Fruit fly (Drosophila melanogaster) whole organism, embryonic: ENCODE data around the gene betaTub65B.

Experiments used
- Atf-2 ChIP-seq: fragments of 200-800 bp; sonication (Bioruptor generic); optimal IDR thresholded peaks from 2 replicates; lab custom pipeline; 2016; ENCODE audit warnings: missing biosample characterization, missing genetic modification characterization
- BEAF-32 ChIP-seq: fragments of 200-800 bp; sonication (Bioruptor generic); optimal IDR thresholded peaks from 3 replicates; lab custom pipeline; 2017; ENCODE audit warnings: missing biosample characterization, missing genetic modification characterization, mild to moderate bottlenecking, moderate library complexity, missing genetic modification reagents
- CG10267 ChIP-seq: fragments of 200-800 bp; sonication (Bioruptor generic); optimal IDR thresholded peaks from 2 replicates; lab custom pipeline; 2018; ENCODE audit warnings: missing biosample characterization, mild to moderate bottlenecking, missing genetic modification characterization, moderate library complexity
- CG10959 ChIP-seq: fragments of 200-800 bp; sonication (Bioruptor generic); IDR thresholded peaks from 2 replicates; pipeline ENCODE4 v1.3.6; 2022; ENCODE audit warnings: missing biosample characterization, missing genetic modification characterization
- CG11695 ChIP-seq: fragments of 200-800 bp; sonication (Bioruptor generic); IDR thresholded peaks from 3 replicates; pipeline ENCODE4 v1.3.6; 2022; ENCODE audit warnings: missing biosample characterization, missing genetic modification characterization
- CG14441 ChIP-seq: fragments of 200-800 bp; sonication (Bioruptor generic); IDR thresholded peaks from 2 replicates; pipeline ENCODE4 v1.3.6; 2022; ENCODE audit warnings: missing biosample characterization, missing genetic modification characterization
- CG14710 ChIP-seq: fragments of 200-800 bp; sonication (Bioruptor generic); optimal IDR thresholded peaks from 3 replicates; lab custom pipeline; 2019; ENCODE audit warnings: missing biosample characterization, mild to moderate bottlenecking, missing genetic modification characterization, moderate library complexity
- CG15073 ChIP-seq: fragments of 200-800 bp; sonication (Bioruptor generic); optimal IDR thresholded peaks from 2 replicates; lab custom pipeline; 2016; ENCODE audit warnings: missing biosample characterization, missing genetic modification characterization
- CG17829 ChIP-seq: fragments of 200-800 bp; optimal IDR thresholded peaks from 2 replicates; lab custom pipeline; 2019; ENCODE audit warnings: missing biosample characterization, mild to moderate bottlenecking, missing genetic modification characterization, moderate library complexity
- CG1792 ChIP-seq: fragments of 200-800 bp; sonication (Bioruptor generic); optimal IDR thresholded peaks from 2 replicates; lab custom pipeline; 2016; ENCODE audit warnings: missing biosample characterization, missing genetic modification characterization
- CG18262 ChIP-seq: fragments of 200-800 bp; optimal IDR thresholded peaks from 3 replicates; lab custom pipeline; 2019; ENCODE audit warnings: missing biosample characterization, mild to moderate bottlenecking, missing genetic modification characterization, moderate library complexity
- CG18599 ChIP-seq: fragments of 200-800 bp; sonication (Bioruptor generic); optimal IDR thresholded peaks from 3 replicates; lab custom pipeline; 2017; ENCODE audit warnings: missing biosample characterization, missing genetic modification characterization, mild to moderate bottlenecking, moderate library complexity, missing genetic modification reagents
- CG2202 ChIP-seq: fragments of 200-800 bp; sonication (Bioruptor generic); optimal IDR thresholded peaks from 2 replicates; lab custom pipeline; 2018; ENCODE audit warnings: missing biosample characterization, mild to moderate bottlenecking, missing genetic modification characterization
- CG30403 ChIP-seq: fragments of 200-800 bp; sonication (Bioruptor generic); optimal IDR thresholded peaks from 3 replicates; lab custom pipeline; 2016; ENCODE audit warnings: missing biosample characterization, missing genetic modification characterization
- CG31365 ChIP-seq: fragments of 200-800 bp; sonication (Bioruptor generic); optimal IDR thresholded peaks from 2 replicates; lab custom pipeline; 2018; ENCODE audit warnings: missing biosample characterization, mild to moderate bottlenecking, missing genetic modification characterization
- CG43689 ChIP-seq: fragments of 200-800 bp; sonication (Bioruptor generic); IDR thresholded peaks from 2 replicates; pipeline ENCODE4 v1.3.6; 2022; ENCODE audit warnings: missing biosample characterization, missing genetic modification characterization
- CG4617 ChIP-seq: fragments of 200-800 bp; sonication (Bioruptor generic); optimal IDR thresholded peaks from 3 replicates; lab custom pipeline; 2016; ENCODE audit warnings: missing biosample characterization, missing genetic modification characterization, borderline replicate concordance
- CG6272 ChIP-seq: fragments of 200-800 bp; sonication (Bioruptor generic); IDR thresholded peaks from 2 replicates; pipeline ENCODE4 v1.3.6; 2022; ENCODE audit warnings: missing biosample characterization, missing genetic modification characterization
- CG6683 ChIP-seq: fragments of 200-800 bp; sonication (Bioruptor generic); optimal IDR thresholded peaks from 2 replicates; lab custom pipeline; 2017; ENCODE audit warnings: missing biosample characterization, mild to moderate bottlenecking, missing genetic modification characterization, missing genetic modification reagents
- CG7271 ChIP-seq: fragments of 200-800 bp; sonication (Bioruptor generic); optimal IDR thresholded peaks from 2 replicates; lab custom pipeline; 2018; ENCODE audit warnings: missing biosample characterization, mild to moderate bottlenecking, missing genetic modification characterization, moderate library complexity
- Dek ChIP-seq: fragments of 200-800 bp; sonication (Bioruptor generic); optimal IDR thresholded peaks from 3 replicates; lab custom pipeline; 2019; ENCODE audit warnings: missing biosample characterization, mild to moderate bottlenecking, missing genetic modification characterization, moderate library complexity
- Gug ChIP-seq: fragments of 200-800 bp; sonication (Bioruptor generic); IDR thresholded peaks from 4 replicates; pipeline ENCODE4 v1.3.6; 2022; ENCODE audit warnings: missing biosample characterization, missing genetic modification characterization
- H15 ChIP-seq: fragments of 200-800 bp; sonication (Bioruptor generic); IDR thresholded peaks from 3 replicates; pipeline ENCODE4 v1.3.6; 2022; ENCODE audit warnings: missing biosample characterization, missing genetic modification characterization
- Hr78 ChIP-seq, 2 experiments: fragments of 200-800 bp in 1 of 2; fragments of >200 bp in 1 of 2; sonication (Bioruptor generic) in 1 of 2; optimal IDR thresholded peaks; 2 replicates each; lab custom pipeline; 2017 to 2019; ENCODE audit warnings: missing biosample characterization in 2 of 2, missing genetic modification characterization in 2 of 2, mild to moderate bottlenecking in 1 of 2, moderate library complexity in 1 of 2
- Med ChIP-seq: fragments of 200-800 bp; sonication (Bioruptor generic); peaks from one replicate; lab custom pipeline; 2016; ENCODE audit warnings: missing biosample characterization, missing genetic modification characterization, mild to moderate bottlenecking, inconsistent platforms, moderate library complexity
- Myb ChIP-seq: fragments of 200-800 bp; sonication (Bioruptor generic); optimal IDR thresholded peaks from 2 replicates; lab custom pipeline; 2016; ENCODE audit warnings: missing biosample characterization, missing genetic modification characterization
- NK7.1 ChIP-seq: fragments of 200-800 bp; sonication (Bioruptor generic); optimal IDR thresholded peaks from 3 replicates; lab custom pipeline; 2016; ENCODE audit warnings: missing biosample characterization, missing genetic modification characterization
- Optix ChIP-seq: fragments of 200-800 bp; sonication (Bioruptor generic); IDR thresholded peaks from 3 replicates; pipeline ENCODE4 v1.3.6; 2022; ENCODE audit warnings: missing biosample characterization, missing genetic modification characterization
- Sin3A ChIP-seq: fragments of >200 bp; optimal IDR thresholded peaks from 2 replicates; lab custom pipeline; 2018
- Sox100B ChIP-seq: fragments of 200-800 bp; sonication (Bioruptor generic); optimal IDR thresholded peaks from 3 replicates; lab custom pipeline; 2018; ENCODE audit warnings: missing biosample characterization, mild to moderate bottlenecking, missing genetic modification characterization
- Sox102F ChIP-seq: fragments of 200-800 bp; sonication (Bioruptor generic); optimal IDR thresholded peaks from 2 replicates; lab custom pipeline; 2018; ENCODE audit warnings: missing biosample characterization, mild to moderate bottlenecking, missing genetic modification characterization, moderate library complexity
- Usf ChIP-seq: fragments of 200-800 bp; sonication (Bioruptor generic); optimal IDR thresholded peaks from 2 replicates; lab custom pipeline; 2017; ENCODE audit warnings: missing genotype, missing biosample characterization, missing genetic modification characterization
- ap ChIP-seq: fragments of 200-800 bp; sonication (Bioruptor generic); IDR thresholded peaks from 2 replicates; pipeline ENCODE4 v1.3.6; 2022; ENCODE audit warnings: missing biosample characterization, missing genetic modification characterization
- bab2 ChIP-seq: fragments of 200-800 bp; sonication (Bioruptor generic); optimal IDR thresholded peaks from 2 replicates; lab custom pipeline; 2016; ENCODE audit warnings: missing biosample characterization, missing genetic modification characterization
- btn ChIP-seq: fragments of 200-800 bp; sonication (Bioruptor generic); optimal IDR thresholded peaks from 2 replicates; lab custom pipeline; 2016; ENCODE audit warnings: missing biosample characterization, missing genetic modification characterization
- cas ChIP-seq: fragments of 200-800 bp; sonication (Bioruptor generic); IDR thresholded peaks from 2 replicates; pipeline ENCODE4 v1.3.6; 2022; ENCODE audit warnings: missing biosample characterization, missing genetic modification characterization
- chm ChIP-seq: fragments of 200-800 bp; sonication (Bioruptor generic); IDR thresholded peaks from 2 replicates; pipeline ENCODE4 v1.3.6; 2022; ENCODE audit warnings: missing biosample characterization, missing genetic modification characterization
- crol ChIP-seq: fragments of 200-800 bp; sonication (Bioruptor generic); IDR thresholded peaks from 2 replicates; pipeline ENCODE4 v1.3.6; 2022; ENCODE audit warnings: missing biosample characterization, missing genetic modification characterization
- fru ChIP-seq: fragments of >200 bp; optimal IDR thresholded peaks from 2 replicates; lab custom pipeline; 2017
- gce ChIP-seq: fragments of 200-800 bp; sonication (Bioruptor generic); IDR thresholded peaks from 3 replicates; pipeline ENCODE4 v1.3.6; 2022; ENCODE audit warnings: missing biosample characterization, missing genetic modification characterization
- gem ChIP-seq: fragments of 200-800 bp; sonication (Bioruptor generic); optimal IDR thresholded peaks from 2 replicates; lab custom pipeline; 2019; ENCODE audit warnings: missing biosample characterization, mild to moderate bottlenecking, missing genetic modification characterization, moderate library complexity
- mirr ChIP-seq: fragments of 200-800 bp; sonication (Bioruptor generic); optimal IDR thresholded peaks from 3 replicates; lab custom pipeline; 2018; ENCODE audit warnings: missing biosample characterization, mild to moderate bottlenecking, missing genetic modification characterization
- nerfin-1 ChIP-seq: fragments of 200-800 bp; sonication (Bioruptor generic); optimal IDR thresholded peaks from 3 replicates; lab custom pipeline; 2019; ENCODE audit warnings: missing biosample characterization, mild to moderate bottlenecking, missing genetic modification characterization, moderate library complexity
- nmo ChIP-seq: fragments of 200-800 bp; sonication (Bioruptor generic); optimal IDR thresholded peaks from 2 replicates; lab custom pipeline; 2018; ENCODE audit warnings: missing biosample characterization, mild to moderate bottlenecking, missing genetic modification characterization, moderate library complexity
- oc ChIP-seq: fragments of 200-800 bp; sonication (Bioruptor generic); optimal IDR thresholded peaks from 2 replicates; lab custom pipeline; 2018; ENCODE audit warnings: missing biosample characterization, mild to moderate bottlenecking, missing genetic modification characterization, moderate library complexity
- pum ChIP-seq: fragments of 200-800 bp; sonication (Bioruptor generic); optimal IDR thresholded peaks from 2 replicates; lab custom pipeline; 2016; ENCODE audit warnings: missing biosample characterization, missing genetic modification characterization
- so ChIP-seq: fragments of 200-800 bp; sonication (Bioruptor generic); IDR thresholded peaks from 3 replicates; pipeline ENCODE4 v1.3.6; 2022; ENCODE audit warnings: missing biosample characterization, missing genetic modification characterization
- sob ChIP-seq: fragments of 200-800 bp; sonication (Bioruptor generic); IDR thresholded peaks from 2 replicates; pipeline ENCODE4 v1.3.6; 2022; ENCODE audit warnings: missing biosample characterization, missing genetic modification characterization
- tio ChIP-seq: fragments of 200-800 bp; sonication (Bioruptor generic); optimal IDR thresholded peaks from 2 replicates; lab custom pipeline; 2017; ENCODE audit warnings: missing biosample characterization, missing genetic modification characterization, inconsistent platforms
- toy ChIP-seq: fragments of 200-800 bp; sonication (Bioruptor generic); IDR thresholded peaks from 2 replicates; pipeline ENCODE4 v1.3.6; 2022; ENCODE audit warnings: missing biosample characterization, missing genetic modification characterization

betaTub65B gene

dm6 chr3L:6494928-6495806 lies 35.4 kb upstream of the betaTub65B start, which contains the start of the genes Vps8 and sfl (continued):
- TF ChIP-seq Gug (GFP tag; lab: Robert Waterston, UW), result peak; percentile 28; the same call in 1 of the 4 replicates
- no peak for TF ChIP-seq so (GFP tag; lab: Robert Waterston, UW)
- TF ChIP-seq bab2 (GFP tag; lab: Kevin White, UChicago), result no peak
- peak; percentile 27 for TF ChIP-seq CG18262 (tag; lab: Kevin White, UChicago)
- peak; percentile 32 for TF ChIP-seq chm (GFP tag; lab: Robert Waterston, UW)
- peak; percentile 19 for TF ChIP-seq pum (GFP tag; lab: Kevin White, UChicago)
- no peak for TF ChIP-seq CG14441 (GFP tag; lab: Robert Waterston, UW)
- no peak for TF ChIP-seq CG6683 (GFP tag; lab: Kevin White, UChicago)
- peak; percentile 56 for TF ChIP-seq CG30403
- TF ChIP-seq BEAF-32 (GFP tag; lab: Kevin White, UChicago), result peak; percentile 89
- TF ChIP-seq Myb (GFP tag; lab: Kevin White, UChicago), result peak; percentile 4
- no peak for TF ChIP-seq fru (lab: Kevin White, UChicago)
- no peak for TF ChIP-seq tio (GFP tag; lab: Kevin White, UChicago)
- TF ChIP-seq CG4617, result peak; percentile 3
- peak; percentile 15; the same call in 1 of the 3 replicates for TF ChIP-seq gce (GFP tag; lab: Robert Waterston, UW)
- TF ChIP-seq CG43689, result no peak
- TF ChIP-seq CG7271, result no peak
- no peak for TF ChIP-seq crol (GFP tag; lab: Robert Waterston, UW)
- no peak for TF ChIP-seq CG10959
- TF ChIP-seq NK7.1 (GFP tag; lab: Kevin White, UChicago), result no peak
- TF ChIP-seq gem (tag; lab: Kevin White, UChicago), result peak; percentile 38
- peak; percentile 26 for TF ChIP-seq Sox100B (GFP tag; lab: Kevin White, UChicago)
- no peak for TF ChIP-seq cas (GFP tag; lab: Robert Waterston, UW)
- no peak for TF ChIP-seq Hr78 (GFP tag; optimal IDR thresholded peaks at IDR 0.05; lab: Kevin White, UChicago)
- peak; percentile 11 for TF ChIP-seq Dek (tag; lab: Kevin White, UChicago)
- TF ChIP-seq Med (GFP tag; lab: Kevin White, UChicago), result peak; percentile 82
- peak; percentile 38 for TF ChIP-seq nerfin-1 (tag; lab: Kevin White, UChicago)
- TF ChIP-seq Sox102F, result peak; percentile 15
- no peak for TF ChIP-seq CG2202
- no peak for TF ChIP-seq CG11695 (GFP tag; lab: Robert Waterston, UW)
- TF ChIP-seq Sin3A (lab: Kevin White, UChicago), result peak; percentile 69
- peak; percentile 35 for TF ChIP-seq CG18599 (GFP tag; lab: Kevin White, UChicago)
- TF ChIP-seq oc (tag; lab: Kevin White, UChicago), result peak; percentile 6
- TF ChIP-seq CG10267, result peak; percentile 65
- TF ChIP-seq Atf-2 (GFP tag; lab: Kevin White, UChicago), result no peak
- no peak for TF ChIP-seq CG31365
- TF ChIP-seq CG14710 (tag; lab: Kevin White, UChicago), result peak; percentile 69
- TF ChIP-seq mirr (GFP tag; lab: Kevin White, UChicago), result no peak
- TF ChIP-seq CG6272, result 0 out of 2 replicates have a peak, but pooled peaks have one; percentile 15
- TF ChIP-seq CG17829 (tag; lab: Kevin White, UChicago), result peak; percentile 51
- TF ChIP-seq Usf, result no peak
- no peak for TF ChIP-seq CG1792
- no peak for TF ChIP-seq ap (GFP tag; lab: Robert Waterston, UW)
- TF ChIP-seq CG15073 (GFP tag; lab: Kevin White, UChicago), result no peak
- TF ChIP-seq H15 (GFP tag; lab: Robert Waterston, UW), result no peak
- TF ChIP-seq btn, result no peak
- TF ChIP-seq nmo (GFP tag; lab: Kevin White, UChicago), result peak; percentile 48
- TF ChIP-seq toy (GFP tag; lab: Robert Waterston, UW), result no peak
- no peak for TF ChIP-seq Optix (GFP tag; lab: Robert Waterston, UW)
- TF ChIP-seq sob (GFP tag; lab: Robert Waterston, UW), result peak; percentile 32; the same call in 1 of the 2 replicates
